Fruit fly (Drosophila melanogaster) whole organism, embryonic: Measurements from ENCODE around the gene Pur-alpha.

Experiments used
- Abd-B ChIP-seq: fragments of 200-800 bp; sonication (Bioruptor generic); optimal IDR thresholded peaks from 2 replicates; lab custom pipeline; 2018; ENCODE audit warnings: missing biosample characterization, mild to moderate bottlenecking, missing genetic modification characterization, moderate library complexity
- CG1024 ChIP-seq: fragments of 200-800 bp; sonication (Bioruptor generic); IDR thresholded peaks from 2 replicates; pipeline ENCODE4 v1.3.6; 2022; ENCODE audit warnings: missing biosample characterization, missing genetic modification characterization
- CG10321 ChIP-seq: fragments of 200-800 bp; sonication (Bioruptor generic); IDR thresholded peaks from 2 replicates; pipeline ENCODE4 v1.3.6; 2022; ENCODE audit warnings: missing biosample characterization, missing genetic modification characterization
- CG11723 ChIP-seq: fragments of 200-800 bp; sonication (Bioruptor generic); optimal IDR thresholded peaks from 2 replicates; lab custom pipeline; 2017; ENCODE audit warnings: missing biosample characterization, mild to moderate bottlenecking, missing genetic modification characterization
- CG12155 ChIP-seq: fragments of 200-800 bp; sonication (Bioruptor generic); optimal IDR thresholded peaks from 3 replicates; lab custom pipeline; 2016; ENCODE audit warnings: missing biosample characterization, missing genetic modification characterization
- CG14710 ChIP-seq: fragments of 200-800 bp; sonication (Bioruptor generic); optimal IDR thresholded peaks from 3 replicates; lab custom pipeline; 2019; ENCODE audit warnings: missing biosample characterization, mild to moderate bottlenecking, missing genetic modification characterization, moderate library complexity
- CG15696 ChIP-seq: fragments of 200-800 bp; sonication (Bioruptor generic); optimal IDR thresholded peaks from 2 replicates; lab custom pipeline; 2019; ENCODE audit warnings: missing biosample characterization, mild to moderate bottlenecking, missing genetic modification characterization, moderate library complexity
- CG16863 ChIP-seq: fragments of 200-800 bp; sonication (Bioruptor generic); optimal IDR thresholded peaks from 3 replicates; lab custom pipeline; 2016; ENCODE audit warnings: missing biosample characterization, missing genetic modification characterization
- CG17568 ChIP-seq: fragments of 200-800 bp; sonication (Bioruptor generic); optimal IDR thresholded peaks from 2 replicates; lab custom pipeline; 2018; ENCODE audit warnings: missing biosample characterization, mild to moderate bottlenecking, missing genetic modification characterization, moderate library complexity
- CG17802 ChIP-seq: fragments of 200-800 bp; sonication (Bioruptor generic); optimal IDR thresholded peaks from 2 replicates; lab custom pipeline; 2018; ENCODE audit warnings: missing biosample characterization, mild to moderate bottlenecking, missing genetic modification characterization, moderate library complexity
- CG18599 ChIP-seq: fragments of 200-800 bp; sonication (Bioruptor generic); optimal IDR thresholded peaks from 3 replicates; lab custom pipeline; 2017; ENCODE audit warnings: missing biosample characterization, missing genetic modification characterization, mild to moderate bottlenecking, moderate library complexity, missing genetic modification reagents
- CG2889 ChIP-seq: fragments of 200-800 bp; sonication (Bioruptor generic); IDR thresholded peaks from 3 replicates; pipeline ENCODE4 v1.3.6; 2022; ENCODE audit warnings: missing biosample characterization, missing genetic modification characterization
- CG31224 ChIP-seq: fragments of 200-800 bp; sonication (Bioruptor generic); IDR thresholded peaks from 2 replicates; pipeline ENCODE4 v1.3.6; 2022; ENCODE audit warnings: missing biosample characterization, missing genetic modification characterization
- CG3407 ChIP-seq: fragments of 200-800 bp; sonication (Bioruptor generic); optimal IDR thresholded peaks from 2 replicates; lab custom pipeline; 2018; ENCODE audit warnings: missing biosample characterization, mild to moderate bottlenecking, missing genetic modification characterization
- CG34224 ChIP-seq: fragments of 200-800 bp; sonication (Bioruptor generic); IDR thresholded peaks from 3 replicates; pipeline ENCODE4 v1.3.6; 2022; ENCODE audit warnings: missing biosample characterization, missing genetic modification characterization; ENCODE audit not compliant: partially characterized antibody
- CG4282 ChIP-seq: fragments of 200-800 bp; sonication (Bioruptor generic); optimal IDR thresholded peaks from 2 replicates; lab custom pipeline; 2016; ENCODE audit warnings: missing biosample characterization, missing genetic modification characterization
- CG43689 ChIP-seq: fragments of 200-800 bp; sonication (Bioruptor generic); IDR thresholded peaks from 2 replicates; pipeline ENCODE4 v1.3.6; 2022; ENCODE audit warnings: missing biosample characterization, missing genetic modification characterization
- CG6175 ChIP-seq: fragments of 200-800 bp; sonication (Bioruptor generic); IDR thresholded peaks from 3 replicates; pipeline ENCODE4 v1.3.6; 2022; ENCODE audit warnings: missing biosample characterization, missing genetic modification characterization
- CG7372 ChIP-seq: fragments of 200-800 bp; sonication (Bioruptor generic); IDR thresholded peaks from 2 replicates; pipeline ENCODE4 v1.3.6; 2022; ENCODE audit warnings: missing biosample characterization, missing genetic modification characterization
- CG8765 ChIP-seq: fragments of 200-800 bp; sonication (Bioruptor generic); IDR thresholded peaks from 2 replicates; pipeline ENCODE4 v1.3.6; 2022; ENCODE audit warnings: missing biosample characterization, missing genetic modification characterization
- CG9876 ChIP-seq: fragments of 200-800 bp; sonication (Bioruptor generic); optimal IDR thresholded peaks from 2 replicates; lab custom pipeline; 2016; ENCODE audit warnings: missing biosample characterization, missing genetic modification characterization
- CHES-1-like ChIP-seq: fragments of 200-800 bp; sonication (Bioruptor generic); optimal IDR thresholded peaks from 2 replicates; lab custom pipeline; 2016; ENCODE audit warnings: missing biosample characterization, missing genetic modification characterization
- CkIIα-i1 ChIP-seq: fragments of 200-800 bp; sonication (Bioruptor generic); IDR thresholded peaks from 2 replicates; pipeline ENCODE4 v1.3.6; 2022; ENCODE audit warnings: missing biosample characterization, missing genetic modification characterization
- Dfd ChIP-seq, 2 experiments: fragments of >200 bp; optimal IDR thresholded peaks; 2 replicates each; lab custom pipeline; 2017; ENCODE audit warnings: missing biosample characterization in 2 of 2, missing genetic modification characterization in 2 of 2
- Elba2 ChIP-seq: fragments of 200-800 bp; sonication (Bioruptor generic); optimal IDR thresholded peaks from 3 replicates; lab custom pipeline; 2016; ENCODE audit warnings: missing biosample characterization, missing genetic modification characterization
- Hey ChIP-seq: fragments of 200-800 bp; sonication (Bioruptor generic); optimal IDR thresholded peaks from 3 replicates; lab custom pipeline; 2018; ENCODE audit warnings: missing biosample characterization, mild to moderate bottlenecking, missing genetic modification characterization
- Hsf ChIP-seq: fragments of 200-800 bp; sonication (Bioruptor generic); optimal IDR thresholded peaks from 3 replicates; lab custom pipeline; 2016; ENCODE audit warnings: missing biosample characterization, missing genetic modification characterization
- MESR4 ChIP-seq: fragments of 200-800 bp; sonication (Bioruptor generic); optimal IDR thresholded peaks from 2 replicates; lab custom pipeline; 2018; ENCODE audit warnings: missing biosample characterization, mild to moderate bottlenecking, missing genetic modification characterization, moderate library complexity
- NFAT ChIP-seq: fragments of 200-800 bp; sonication (Bioruptor generic); IDR thresholded peaks from 2 replicates; pipeline ENCODE4 v1.3.6; 2022; ENCODE audit warnings: missing biosample characterization, missing genetic modification characterization
- NK7.1 ChIP-seq: fragments of 200-800 bp; sonication (Bioruptor generic); optimal IDR thresholded peaks from 3 replicates; lab custom pipeline; 2016; ENCODE audit warnings: missing biosample characterization, missing genetic modification characterization
- Ravus ChIP-seq: fragments of 200-800 bp; sonication (Bioruptor generic); IDR thresholded peaks from 2 replicates; pipeline ENCODE4 v1.3.6; 2022; ENCODE audit warnings: missing biosample characterization, missing genetic modification characterization
- Stat92E ChIP-seq, 3 experiments: fragments of >200 bp in 2 of 3; fragments of 200-800 bp in 1 of 3; sonication (Bioruptor generic) in 1 of 3; optimal IDR thresholded peaks; 2 replicates each; lab custom pipeline; 2017 to 2019; ENCODE audit warnings: missing biosample characterization in 3 of 3, missing genetic modification characterization in 3 of 3, mild to moderate bottlenecking in 1 of 3, moderate library complexity in 1 of 3
- ab ChIP-seq: fragments of 200-800 bp; sonication (Bioruptor generic); optimal IDR thresholded peaks from 2 replicates; lab custom pipeline; 2016; ENCODE audit warnings: missing biosample characterization, missing genetic modification characterization
- ac ChIP-seq: fragments of 200-800 bp; sonication (Bioruptor generic); optimal IDR thresholded peaks from 3 replicates; lab custom pipeline; 2017; ENCODE audit warnings: missing biosample characterization, mild to moderate bottlenecking, missing genetic modification characterization
- amos ChIP-seq: fragments of 200-800 bp; sonication (Bioruptor generic); IDR thresholded peaks from 2 replicates; pipeline ENCODE4 v1.3.6; 2022; ENCODE audit warnings: missing biosample characterization, missing genetic modification characterization; ENCODE audit not compliant: partially characterized antibody
- bbx ChIP-seq: fragments of 200-800 bp; sonication (Bioruptor generic); IDR thresholded peaks from 2 replicates; pipeline ENCODE4 v1.3.6; 2022; ENCODE audit warnings: missing biosample characterization, missing genetic modification characterization; ENCODE audit not compliant: partially characterized antibody
- dmrt11E ChIP-seq: fragments of 200-800 bp; sonication (Bioruptor generic); optimal IDR thresholded peaks from 3 replicates; lab custom pipeline; 2018; ENCODE audit warnings: missing biosample characterization, mild to moderate bottlenecking, missing genetic modification characterization, moderate library complexity
- fd3F ChIP-seq: fragments of 200-800 bp; sonication (Bioruptor generic); optimal IDR thresholded peaks from 2 replicates; lab custom pipeline; 2018; ENCODE audit warnings: missing biosample characterization, mild to moderate bottlenecking, missing genetic modification characterization, moderate library complexity
- grau ChIP-seq: fragments of 200-800 bp; optimal IDR thresholded peaks from 3 replicates; lab custom pipeline; 2019; ENCODE audit warnings: missing biosample characterization, mild to moderate bottlenecking, missing genetic modification characterization, moderate library complexity
- maf-S ChIP-seq: fragments of 200-800 bp; sonication (Bioruptor generic); optimal IDR thresholded peaks from 2 replicates; lab custom pipeline; 2016; ENCODE audit warnings: missing biosample characterization, missing genetic modification characterization
- p53 ChIP-seq: fragments of 200-800 bp; sonication (Bioruptor generic); optimal IDR thresholded peaks from 2 replicates; lab custom pipeline; 2016; ENCODE audit warnings: missing biosample characterization, missing genetic modification characterization
- pan ChIP-seq, 4 experiments: fragments of >200 bp in 3 of 4; fragments of 200-800 bp in 1 of 4; sonication (Bioruptor generic) in 1 of 4; optimal IDR thresholded peaks in 3 of 4; IDR thresholded peaks in 1 of 4; 2 replicates each; pipeline versions ENCODE4 v1.3.6 to Lab custom; 2017 to 2022; ENCODE audit warnings: missing biosample characterization in 2 of 4, missing genetic modification characterization in 2 of 4, mixed read lengths in 1 of 4
- salm ChIP-seq: fragments of 200-800 bp; sonication (Bioruptor generic); optimal IDR thresholded peaks from 2 replicates; lab custom pipeline; 2018; ENCODE audit warnings: missing biosample characterization, mild to moderate bottlenecking, missing genetic modification characterization
- sug ChIP-seq: fragments of 200-800 bp; optimal IDR thresholded peaks from 2 replicates; lab custom pipeline; 2019; ENCODE audit warnings: missing biosample characterization, mild to moderate bottlenecking, missing genetic modification characterization, moderate library complexity
- tin ChIP-seq: fragments of 200-800 bp; sonication (Bioruptor generic); optimal IDR thresholded peaks from 3 replicates; lab custom pipeline; 2016; ENCODE audit warnings: missing biosample characterization, missing genetic modification characterization
- tna ChIP-seq: fragments of 200-800 bp; sonication (Bioruptor generic); IDR thresholded peaks from 2 replicates; pipeline ENCODE4 v1.3.6; 2022; ENCODE audit warnings: missing biosample characterization, missing genetic modification characterization; ENCODE audit not compliant: partially characterized antibody
- trem ChIP-seq: fragments of 200-800 bp; optimal IDR thresholded peaks from 3 replicates; lab custom pipeline; 2019; ENCODE audit warnings: missing biosample characterization, mild to moderate bottlenecking, missing genetic modification characterization, moderate library complexity
- zen ChIP-seq: fragments of 200-800 bp; sonication (Bioruptor generic); optimal IDR thresholded peaks from 3 replicates; lab custom pipeline; 2018; ENCODE audit warnings: missing biosample characterization, mild to moderate bottlenecking, missing genetic modification characterization, moderate library complexity

Gene Pur-alpha

DNA sequence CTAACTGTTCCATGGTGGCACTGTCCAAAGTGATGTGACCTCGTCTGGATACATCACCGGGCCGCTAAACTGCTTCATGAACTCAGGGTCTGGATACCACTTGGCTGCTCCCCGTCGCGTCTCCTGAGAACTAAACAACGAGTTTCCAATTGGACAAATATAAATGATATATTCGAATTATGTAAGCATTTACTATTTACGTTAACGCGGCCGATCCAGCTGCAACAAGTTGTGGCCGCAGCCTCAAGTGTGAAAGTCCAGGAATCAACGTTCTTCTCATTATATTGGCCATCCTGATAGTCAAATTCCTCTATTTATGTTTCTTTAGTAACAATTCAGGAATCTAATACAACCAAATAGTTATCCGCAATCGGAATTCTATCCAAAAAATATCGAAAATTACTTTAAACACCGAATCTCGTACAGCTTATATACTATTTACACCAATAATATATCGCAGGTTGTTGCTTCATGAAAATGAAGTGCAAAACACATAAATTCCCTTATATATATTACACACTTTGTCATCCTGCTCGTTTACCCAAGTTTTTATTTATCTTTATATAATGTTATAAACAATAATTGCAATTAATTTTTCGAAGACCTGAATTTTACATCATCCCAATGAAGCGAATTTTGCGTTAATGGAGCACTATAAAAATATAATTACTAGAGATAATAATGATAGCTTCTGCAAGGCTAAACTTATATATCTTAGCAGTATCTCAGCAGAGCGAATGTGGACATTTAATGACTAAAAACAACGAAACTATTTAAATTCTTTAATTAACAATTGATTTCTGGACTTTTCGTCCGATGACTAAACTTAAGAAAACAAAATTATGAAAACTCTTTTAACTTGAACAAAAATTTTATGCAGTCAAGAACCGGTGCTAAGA is 12.8 kb downstream of the Pur-alpha start (continued):
- TF ChIP-seq tin (no peak), Hsf (GFP tag; lab: Kevin White, UChicago) (no peak), CG12155 (GFP tag; lab: Kevin White, UChicago) (no peak), CG1024 (GFP tag; lab: Robert Waterston, UW) (peak; percentile 98), CG11723 (peak; percentile 72), Ravus (GFP tag; lab: Robert Waterston, UW) (no peak), CHES-1-like (GFP tag; lab: Kevin White, UChicago) (no peak), CG15696 (tag; lab: Kevin White, UChicago) (peak; percentile 3), CG17802 (tag; lab: Kevin White, UChicago) (peak; percentile 98), Stat92E (GFP tag; optimal IDR thresholded peaks at IDR 0.05; lab: Kevin White, UChicago) (peak in 1 of 3 experiments; percentile 87), maf-S (GFP tag; lab: Kevin White, UChicago) (no peak), NK7.1 (GFP tag; lab: Kevin White, UChicago) (no peak), CG43689 (GFP tag; lab: Robert Waterston, UW) (no peak), CG6175 (GFP tag; lab: Robert Waterston, UW) (no peak), ac (GFP tag; lab: Kevin White, UChicago) (no peak), CG9876 (GFP tag; lab: Kevin White, UChicago) (no peak), trem (tag; lab: Kevin White, UChicago) (peak; percentile 38), zen (tag; lab: Kevin White, UChicago) (peak; percentile 40), Abd-B (no peak), NFAT (no peak), amos (GFP tag; lab: Robert Waterston, UW) (no peak), Elba2 (GFP tag; lab: Kevin White, UChicago) (peak; percentile 76), CG3407 (GFP tag; lab: Kevin White, UChicago) (no peak), sug (no peak), CG18599 (GFP tag; lab: Kevin White, UChicago) (no peak), Hey (tag; lab: Kevin White, UChicago) (no peak), CkIIα-i1 (no peak), fd3F (GFP tag; lab: Kevin White, UChicago) (no peak), CG14710 (tag; lab: Kevin White, UChicago) (peak; percentile 53), dmrt11E (tag; lab: Kevin White, UChicago) (peak; percentile 47), CG17568 (GFP tag; lab: Kevin White, UChicago) (no peak), CG10321 (GFP tag; lab: Robert Waterston, UW) (no peak), Dfd (GFP tag; optimal IDR thresholded peaks at IDR 0.05; lab: Kevin White, UChicago) (peak in 1 of 2 experiments; percentile 89), CG4282 (GFP tag; lab: Kevin White, UChicago) (no peak), CG34224 (GFP tag; lab: Robert Waterston, UW) (no peak), bbx (GFP tag; lab: Robert Waterston, UW) (no peak), CG16863 (no peak), MESR4 (peak; percentile 88), CG7372 (no peak), CG8765 (GFP tag; lab: Robert Waterston, UW) (no peak), tna (no peak), salm (no peak), pan (optimal IDR thresholded peaks at IDR 0.05; lab: Kevin White, UChicago) (no peak), pan (GFP tag; optimal IDR thresholded peaks at IDR 0.05 in 1 of 2, IDR thresholded peaks at IDR 0.05 in 1 of 2) (no peak), CG31224 (no peak), grau (tag; lab: Kevin White, UChicago) (no peak), CG2889 (GFP tag; lab: Robert Waterston, UW) (no peak), p53 (GFP tag; lab: Kevin White, UChicago) (no peak), ab (GFP tag; lab: Kevin White, UChicago) (no peak)
